Worm (Caenorhabditis elegans) whole organism, early embryonic: ENCODE data around the gene Y39A1A.2.

Experiments
- ama-1 ChIP-seq: fragments of 150-350 bp; optimal IDR thresholded peaks from 2 replicates; lab custom pipeline; 2014
- hnd-1 ChIP-seq: sonication (generic microtip); optimal IDR thresholded peaks from 2 replicates; lab custom pipeline; 2016; ENCODE audit warnings: missing genetic modification characterization, missing compliant biosample characterization
- scrt-1 ChIP-seq: fragments of 200-800 bp; sonication (Bioruptor generic); IDR thresholded peaks from 2 replicates; pipeline ENCODE4 v1.3.6; 2022; ENCODE audit warnings: missing genetic modification characterization, missing compliant biosample characterization
- sea-1 ChIP-seq: fragments of 200-800 bp; sonication (Bioruptor generic); conservative IDR thresholded peaks from 2 replicates; pipeline ENCODE4 v1.3.6; 2022; ENCODE audit warnings: missing genetic modification characterization, missing compliant biosample characterization

- TF ChIP-seq sea-1 (GFP tag; lab: Robert Waterston, UW): no peak
- no peak for TF ChIP-seq ama-1 (lab: Kevin White, UChicago)
- no peak for TF ChIP-seq hnd-1 (tag; lab: Kevin White, UChicago)
- TF ChIP-seq scrt-1 (GFP tag; lab: Robert Waterston, UW): no peak
Observed at ce11 chrIII:10646094-10646493, 42.7 kb upstream of the Y39A1A.2 start, which contains the start of gene orc-4.
